Fruit fly (Drosophila melanogaster) Kc167 (cell line): Measurements from ENCODE around the gene TwdlX.

ENCODE experiments used
- Sin3A ChIP-seq: fragments of >200 bp; optimal IDR thresholded peaks from 2 replicates; lab custom pipeline; 2018; ENCODE audit warnings: missing external identifiers
- h ChIP-seq: fragments of >200 bp; optimal IDR thresholded peaks from 3 replicates; lab custom pipeline; 2018; ENCODE audit warnings: missing external identifiers

- TF ChIP-seq h (lab: Kevin White, UChicago) (no peak), Sin3A (lab: Kevin White, UChicago) (no peak)
These were observed 28.9 kb upstream of the TwdlX start, which contains the start of gene sphe for dm6 chrX:16701941-16702340.
